Fruit fly (Drosophila melanogaster) whole organism, prepupa: ENCODE data around the gene Polr2C.

Experiments used
- Blimp-1 ChIP-seq: fragments of 200-800 bp; sonication (Bioruptor generic); optimal IDR thresholded peaks from 3 replicates; lab custom pipeline; 2017; ENCODE audit warnings: missing biosample characterization, missing genetic modification characterization, mild to moderate bottlenecking, moderate library complexity, missing genetic modification reagents
- CG11294 ChIP-seq: fragments of 200-800 bp; sonication (Bioruptor generic); IDR thresholded peaks from 2 replicates; pipeline ENCODE4 v1.3.6; 2022; ENCODE audit warnings: missing biosample characterization, missing genetic modification characterization
- CG11902 ChIP-seq: fragments of 200-800 bp; sonication (Bioruptor generic); optimal IDR thresholded peaks from 3 replicates; lab custom pipeline; 2016; ENCODE audit warnings: missing biosample characterization, missing genetic modification characterization
- CG31627 ChIP-seq: fragments of 200-800 bp; sonication (Bioruptor generic); optimal IDR thresholded peaks from 3 replicates; lab custom pipeline; 2016; ENCODE audit warnings: missing biosample characterization, missing genetic modification characterization
- CG32006 ChIP-seq: fragments of 200-800 bp; sonication (Bioruptor generic); optimal IDR thresholded peaks from 3 replicates; lab custom pipeline; 2017; ENCODE audit warnings: missing biosample characterization, mild to moderate bottlenecking, missing genetic modification characterization
- CG4318 ChIP-seq: fragments of 200-800 bp; sonication (Bioruptor generic); optimal IDR thresholded peaks from 3 replicates; lab custom pipeline; 2017; ENCODE audit warnings: missing biosample characterization, mild to moderate bottlenecking, missing genetic modification characterization
- CG6163 ChIP-seq: fragments of 200-800 bp; sonication (Bioruptor generic); IDR thresholded peaks from 3 replicates; pipeline ENCODE4 v1.3.6; 2022; ENCODE audit warnings: missing biosample characterization, missing genetic modification characterization
- CG6276 ChIP-seq: fragments of 200-800 bp; sonication (Bioruptor generic); optimal IDR thresholded peaks from 2 replicates; lab custom pipeline; 2017; ENCODE audit warnings: missing biosample characterization, mild to moderate bottlenecking, missing genetic modification characterization
- CG6792 ChIP-seq: fragments of 200-800 bp; sonication (Bioruptor generic); optimal IDR thresholded peaks from 3 replicates; lab custom pipeline; 2016; ENCODE audit warnings: missing biosample characterization, missing genetic modification characterization
- CG7368 ChIP-seq: fragments of 200-800 bp; sonication (Bioruptor generic); optimal IDR thresholded peaks from 3 replicates; lab custom pipeline; 2016; ENCODE audit warnings: missing biosample characterization, missing genetic modification characterization
- CG8119 ChIP-seq: fragments of 200-800 bp; sonication (Bioruptor generic); IDR thresholded peaks from 3 replicates; pipeline ENCODE4 v1.3.6; 2022; ENCODE audit warnings: missing biosample characterization, missing genetic modification characterization
- CG8319 ChIP-seq: fragments of 200-800 bp; sonication (Bioruptor generic); optimal IDR thresholded peaks from 3 replicates; lab custom pipeline; 2016; ENCODE audit warnings: missing biosample characterization, missing genetic modification characterization
- CG9139 ChIP-seq: fragments of 200-800 bp; sonication (Bioruptor generic); optimal IDR thresholded peaks from 3 replicates; lab custom pipeline; 2017; ENCODE audit warnings: missing biosample characterization, mild to moderate bottlenecking, missing genetic modification characterization
- Eip75B ChIP-seq: fragments of 200-800 bp; sonication (Bioruptor generic); optimal IDR thresholded peaks from 3 replicates; lab custom pipeline; 2016; ENCODE audit warnings: missing biosample characterization, missing genetic modification characterization
- Eip78C ChIP-seq: fragments of 200-800 bp; sonication (Bioruptor generic); peaks from one replicate; lab custom pipeline; 2016; ENCODE audit warnings: missing biosample characterization, missing genetic modification characterization
- Ets21C ChIP-seq: fragments of 200-800 bp; sonication (Bioruptor generic); optimal IDR thresholded peaks from 3 replicates; lab custom pipeline; 2016; ENCODE audit warnings: missing biosample characterization, missing genetic modification characterization
- Lpt ChIP-seq: fragments of 200-800 bp; sonication (Bioruptor generic); optimal IDR thresholded peaks from 3 replicates; lab custom pipeline; 2016; ENCODE audit warnings: missing biosample characterization, missing genetic modification characterization
- Met ChIP-seq: fragments of 200-800 bp; sonication (Bioruptor generic); optimal IDR thresholded peaks from 3 replicates; lab custom pipeline; 2016; ENCODE audit warnings: missing biosample characterization, missing genetic modification characterization
- OdsH ChIP-seq: fragments of 200-800 bp; sonication (Bioruptor generic); optimal IDR thresholded peaks from 3 replicates; lab custom pipeline; 2016; ENCODE audit warnings: missing biosample characterization, missing genetic modification characterization
- Smox ChIP-seq: fragments of 200-800 bp; sonication (Bioruptor generic); optimal IDR thresholded peaks from 3 replicates; lab custom pipeline; 2016; ENCODE audit warnings: missing biosample characterization, missing genetic modification characterization
- Sox102F ChIP-seq: fragments of 200-800 bp; sonication (Bioruptor generic); optimal IDR thresholded peaks from 2 replicates; lab custom pipeline; 2016; ENCODE audit warnings: missing biosample characterization, mild to moderate bottlenecking, missing genetic modification characterization
- Sox14 ChIP-seq: fragments of 200-800 bp; sonication (Bioruptor generic); optimal IDR thresholded peaks from 3 replicates; lab custom pipeline; 2016; ENCODE audit warnings: missing biosample characterization, missing genetic modification characterization
- acj6 ChIP-seq: fragments of 200-800 bp; sonication (Bioruptor generic); optimal IDR thresholded peaks from 3 replicates; lab custom pipeline; 2016; ENCODE audit warnings: missing biosample characterization, missing genetic modification characterization
- dsx ChIP-seq: fragments of 200-800 bp; optimal IDR thresholded peaks from 3 replicates; lab custom pipeline; 2019; ENCODE audit warnings: missing biosample characterization, mild to moderate bottlenecking, missing genetic modification characterization, moderate library complexity; ENCODE audit not compliant: poor library complexity, severe bottlenecking
- eg ChIP-seq: fragments of 200-800 bp; sonication (Bioruptor generic); IDR thresholded peaks from 3 replicates; pipeline ENCODE4 v1.3.6; 2022; ENCODE audit warnings: missing biosample characterization, missing genetic modification characterization
- esn ChIP-seq: fragments of 200-800 bp; sonication (Bioruptor generic); optimal IDR thresholded peaks from 2 replicates; lab custom pipeline; 2016; ENCODE audit warnings: missing biosample characterization, mild to moderate bottlenecking, missing genetic modification characterization, moderate library complexity
- fd59A ChIP-seq: fragments of 200-800 bp; sonication (Bioruptor generic); optimal IDR thresholded peaks from 2 replicates; lab custom pipeline; 2017; ENCODE audit warnings: missing biosample characterization, mild to moderate bottlenecking, missing genetic modification characterization, missing genetic modification reagents
- fkh ChIP-seq: fragments of 200-800 bp; sonication (Bioruptor generic); optimal IDR thresholded peaks from 3 replicates; lab custom pipeline; 2017; ENCODE audit warnings: missing biosample characterization, mild to moderate bottlenecking, missing genetic modification characterization, moderate library complexity
- net ChIP-seq: fragments of 200-800 bp; sonication (Bioruptor generic); optimal IDR thresholded peaks from 3 replicates; lab custom pipeline; 2016; ENCODE audit warnings: missing biosample characterization, missing genetic modification characterization
- salr ChIP-seq, 2 experiments: fragments of 200-800 bp; sonication (Bioruptor generic); optimal IDR thresholded peaks; 3 replicates each; lab custom pipeline; 2016 to 2018; ENCODE audit warnings: missing biosample characterization in 2 of 2, missing genetic modification characterization in 2 of 2, mild to moderate bottlenecking in 1 of 2
- spab ChIP-seq: fragments of 200-800 bp; sonication (Bioruptor generic); optimal IDR thresholded peaks from 2 replicates; lab custom pipeline; 2017; ENCODE audit warnings: missing biosample characterization, mild to moderate bottlenecking, missing genetic modification characterization, missing genetic modification reagents
- ss ChIP-seq, 2 experiments: fragments of 200-800 bp; sonication (Bioruptor generic); optimal IDR thresholded peaks; 2 replicates in 1 of 2; 3 replicates in 1 of 2; lab custom pipeline; 2017 to 2018; ENCODE audit warnings: mild to moderate bottlenecking in 2 of 2, missing biosample characterization in 2 of 2, missing genetic modification characterization in 2 of 2, moderate library complexity in 1 of 2
- svp ChIP-seq: fragments of 200-800 bp; sonication (Bioruptor generic); peaks from one replicate; lab custom pipeline; 2016; ENCODE audit warnings: missing biosample characterization, missing genetic modification characterization
- topi ChIP-seq: fragments of 200-800 bp; sonication (Bioruptor generic); optimal IDR thresholded peaks from 3 replicates; lab custom pipeline; 2016; ENCODE audit warnings: missing biosample characterization, missing genetic modification characterization
- vri ChIP-seq: fragments of 200-800 bp; sonication (Bioruptor generic); optimal IDR thresholded peaks from 3 replicates; lab custom pipeline; 2016; ENCODE audit warnings: missing biosample characterization, mild to moderate bottlenecking, missing genetic modification characterization

Polr2C gene

DNA sequence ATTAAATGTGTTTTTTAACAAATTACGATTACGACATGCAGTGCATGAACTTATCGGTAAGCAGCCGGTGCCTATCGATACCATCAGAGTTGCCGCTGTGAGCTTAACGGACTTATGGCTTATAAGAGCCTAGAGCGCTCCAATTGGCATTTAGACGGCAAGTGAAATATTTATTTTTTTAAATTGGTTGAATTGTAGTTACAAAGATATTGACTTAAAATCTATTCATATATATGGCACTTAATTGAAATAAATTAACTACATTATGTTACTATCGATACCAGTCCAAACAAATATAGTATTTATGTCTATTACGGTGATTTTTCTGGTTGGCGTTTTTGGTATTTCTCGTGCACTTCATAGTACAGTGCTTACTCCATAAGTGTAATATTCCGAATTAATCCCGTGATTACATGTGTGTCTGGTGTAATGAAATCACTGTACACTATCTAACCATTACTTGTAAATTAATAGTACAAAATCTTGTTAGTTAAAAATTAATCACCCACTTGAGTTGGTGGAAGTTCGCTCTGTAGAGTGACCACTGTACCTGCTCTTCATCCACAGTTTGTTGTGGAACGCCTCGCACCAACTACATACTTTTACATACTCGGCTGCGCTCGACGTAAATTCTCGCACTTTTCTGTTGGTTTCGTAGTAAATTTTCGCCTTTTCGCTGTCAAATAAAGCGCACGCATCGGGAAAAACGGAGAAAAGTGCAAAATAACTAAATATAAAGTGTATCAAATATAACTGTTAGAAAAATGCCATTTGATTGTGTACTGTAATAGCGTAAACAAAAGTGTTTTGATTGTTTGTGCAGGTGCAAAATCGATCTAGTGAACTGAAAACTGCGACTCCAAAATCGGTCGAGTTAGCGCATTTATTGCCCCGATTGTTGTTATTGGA, 2.1 kb downstream of the Polr2C start, which contains the start of the genes mRpS23 and CenG1A (continued):
- peak; percentile 100 for TF ChIP-seq Sox102F
- TF ChIP-seq Eip78C (GFP tag; lab: Kevin White, UChicago): peak; percentile 100
- peak; percentile 97 for TF ChIP-seq fkh (GFP tag; lab: Kevin White, UChicago)
- TF ChIP-seq CG7368: peak; percentile 100
- peak; percentile 100 for TF ChIP-seq Sox14
- TF ChIP-seq CG9139 (GFP tag; lab: Kevin White, UChicago): peak; percentile 99
- TF ChIP-seq spab (GFP tag; lab: Kevin White, UChicago): peak; percentile 100
- peak; percentile 100 for TF ChIP-seq CG4318 (GFP tag; lab: Kevin White, UChicago)
- peak; percentile 100 for TF ChIP-seq net (GFP tag; lab: Kevin White, UChicago)
- peak; percentile 100 for TF ChIP-seq salr (GFP tag; optimal IDR thresholded peaks at IDR 0.05; lab: Kevin White, UChicago)

DNA sequence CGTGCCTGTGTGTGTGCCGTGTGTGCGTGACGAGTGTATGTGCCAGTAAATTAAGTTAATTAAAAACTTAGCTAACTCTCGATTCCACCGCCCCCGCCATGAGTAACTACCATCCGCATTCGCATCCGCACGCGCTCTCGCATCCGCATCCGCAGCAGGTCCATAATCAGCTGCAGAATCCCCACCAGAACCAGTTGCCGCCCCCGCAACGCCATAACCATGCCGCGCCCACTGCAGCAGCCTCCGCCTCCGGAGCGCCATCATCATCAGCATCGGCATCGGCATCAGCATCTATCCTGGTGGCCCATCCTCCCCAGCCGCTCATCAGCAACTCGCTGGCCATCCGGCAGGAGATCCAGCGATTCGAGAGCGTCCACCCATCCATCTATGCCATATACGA, 2.8 kb downstream of the Polr2C start:
- TF ChIP-seq Blimp-1 (GFP tag; lab: Kevin White, UChicago) (no peak), eg (GFP tag; lab: Robert Waterston, UW) (0 out of 3 replicates have a peak, but pooled peaks have one; percentile 19), CG11902 (GFP tag; lab: Kevin White, UChicago) (no peak)

DNA sequence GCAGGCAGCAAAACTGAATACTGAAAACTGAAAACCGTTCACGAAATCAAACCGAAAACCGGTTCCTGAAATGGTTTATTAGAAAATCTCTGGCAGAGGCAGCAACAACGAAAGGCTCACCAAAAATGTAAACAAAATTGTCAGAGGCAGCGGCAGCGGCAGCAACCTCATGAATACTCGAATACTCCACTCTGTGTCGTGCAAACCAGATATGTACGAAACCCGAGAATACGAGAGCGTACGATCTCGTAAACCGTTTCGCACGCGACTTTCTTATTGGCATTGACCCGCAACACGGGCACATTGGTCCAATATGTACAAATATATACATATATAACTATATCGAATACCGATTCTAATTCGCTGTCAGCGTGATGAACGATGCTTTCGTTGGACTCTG, 4.4 kb downstream of the Polr2C start:
- TF ChIP-seq CG32006 (GFP tag; lab: Kevin White, UChicago) (no peak), CG6276 (GFP tag; lab: Kevin White, UChicago) (no peak), Eip75B (no peak), Lpt (GFP tag; lab: Kevin White, UChicago) (peak; percentile 20), Eip78C (GFP tag; lab: Kevin White, UChicago) (peak; percentile 79), CG6163 (GFP tag; lab: Robert Waterston, UW) (0 out of 3 replicates have a peak, but pooled peaks have one; percentile 35), dsx (GFP tag; lab: Kevin White, UChicago) (no peak), Sox102F (no peak), net (GFP tag; lab: Kevin White, UChicago) (no peak), fd59A (no peak), topi (GFP tag; lab: Kevin White, UChicago) (peak; percentile 4), Smox (GFP tag; lab: Kevin White, UChicago) (no peak), CG6792 (no peak), Ets21C (no peak), Sox14 (no peak), OdsH (no peak), CG8119 (GFP tag; lab: Robert Waterston, UW) (no peak), CG8319 (GFP tag; lab: Kevin White, UChicago) (no peak), fkh (GFP tag; lab: Kevin White, UChicago) (no peak), CG31627 (GFP tag; lab: Kevin White, UChicago) (no peak), acj6 (GFP tag; lab: Kevin White, UChicago) (no peak), esn (no peak), Blimp-1 (GFP tag; lab: Kevin White, UChicago) (peak; percentile 29), CG7368 (no peak), CG11294 (GFP tag; lab: Robert Waterston, UW) (no peak), salr (GFP tag; optimal IDR thresholded peaks at IDR 0.05; lab: Kevin White, UChicago) (no peak), svp (peak; percentile 92), Met (GFP tag; lab: Kevin White, UChicago) (no peak), spab (GFP tag; lab: Kevin White, UChicago) (no peak), vri (GFP tag; lab: Kevin White, UChicago) (peak; percentile 16), ss (GFP tag; optimal IDR thresholded peaks at IDR 0.05; lab: Kevin White, UChicago) (peak in 1 of 2 experiments; percentile 60)
